Worm (Caenorhabditis elegans) whole organism, L4 larva: ENCODE results near the gene pqn-39.

Experiments used
- D1046.2 ChIP-seq: fragments of 200-800 bp; sonication (Bioruptor generic); IDR thresholded peaks from 2 replicates; pipeline ENCODE4 v1.3.6; 2022; ENCODE audit warnings: missing genetic modification characterization, missing compliant biosample characterization
- F49E8.2 ChIP-seq: sonication (generic microtip); optimal IDR thresholded peaks from 2 replicates; lab custom pipeline; 2016; ENCODE audit warnings: missing compliant biosample characterization, mild to moderate bottlenecking, missing genetic modification characterization, borderline replicate concordance
- R02D3.7 ChIP-seq: fragments of 150-350 bp; sonication (generic microtip); optimal IDR thresholded peaks from 3 replicates; lab custom pipeline; 2014; ENCODE audit warnings: missing biosample characterization, missing genetic modification characterization
- T20F7.1 ChIP-seq: fragments of 200-800 bp; sonication (Bioruptor generic); optimal IDR thresholded peaks from 2 replicates; lab custom pipeline; 2018; ENCODE audit warnings: mild to moderate bottlenecking, missing genetic modification characterization, missing compliant biosample characterization
- Y5F2A.4 ChIP-seq: fragments of 200-800 bp; sonication (Bioruptor generic); optimal IDR thresholded peaks from 2 replicates; lab custom pipeline; 2018; ENCODE audit warnings: mild to moderate bottlenecking, missing genetic modification characterization, missing compliant biosample characterization
- ZK337.2 ChIP-seq: fragments of 200-800 bp; sonication (Bioruptor generic); IDR thresholded peaks from 2 replicates; pipeline ENCODE4 v1.3.6; 2022; ENCODE audit warnings: missing genetic modification reagents, missing genetic modification characterization, missing compliant biosample characterization
- aha-1 ChIP-seq: fragments of 150-350 bp; peaks from one replicate; lab custom pipeline; 2014; ENCODE audit warnings: missing biosample characterization, missing genetic modification characterization
- ceh-28 ChIP-seq: fragments of 150-350 bp; optimal IDR thresholded peaks from 2 replicates; lab custom pipeline; 2014; ENCODE audit warnings: missing biosample characterization, missing genetic modification reagents, missing genetic modification characterization
- ceh-32 ChIP-seq: sonication (generic microtip); optimal IDR thresholded peaks from 2 replicates; lab custom pipeline; 2016; ENCODE audit warnings: mild to moderate bottlenecking, missing genetic modification characterization, missing compliant biosample characterization; ENCODE audit not compliant: poor library complexity
- ces-1 ChIP-seq: fragments of 150-350 bp; sonication (generic microtip); optimal IDR thresholded peaks from 4 replicates; lab custom pipeline; 2014; ENCODE audit warnings: missing biosample characterization, missing genetic modification reagents, missing genetic modification characterization
- daf-16 ChIP-seq, 3 experiments: sonication (generic microtip); optimal IDR thresholded peaks; 2 replicates each; lab custom pipeline; 2016 to 2017; ENCODE audit warnings: missing genetic modification characterization in 3 of 3, missing genetic modification reagents in 3 of 3, mild to moderate bottlenecking in 2 of 3, missing compliant biosample characterization in 2 of 3, missing biosample characterization in 1 of 3, moderate library complexity in 1 of 3
- daf-8 ChIP-seq: fragments of 200-800 bp; sonication (Bioruptor generic); IDR thresholded peaks from 2 replicates; pipeline ENCODE4 v1.3.6; 2022; ENCODE audit warnings: missing genetic modification characterization, missing compliant biosample characterization
- dmd-6 ChIP-seq: fragments of 200-800 bp; sonication (Bioruptor generic); IDR thresholded peaks from 2 replicates; pipeline ENCODE4 v1.3.6; 2022; ENCODE audit warnings: missing genetic modification reagents, missing genetic modification characterization, missing compliant biosample characterization
- dmd-9 ChIP-seq: fragments of 200-800 bp; sonication (Bioruptor generic); IDR thresholded peaks from 2 replicates; pipeline ENCODE4 v1.3.6; 2022; ENCODE audit warnings: missing genetic modification reagents, missing genetic modification characterization, missing compliant biosample characterization
- duxl-1 ChIP-seq: sonication (generic microtip); optimal IDR thresholded peaks from 2 replicates; lab custom pipeline; 2016; ENCODE audit warnings: mild to moderate bottlenecking, missing genetic modification characterization, moderate library complexity, missing compliant biosample characterization; ENCODE audit not compliant: poor library complexity
- dve-1 ChIP-seq: sonication (generic microtip); optimal IDR thresholded peaks from 2 replicates; lab custom pipeline; 2017; ENCODE audit warnings: antibody characterized with exemption, mild to moderate bottlenecking, missing genetic modification characterization, missing compliant biosample characterization; ENCODE audit not compliant: insufficient read depth
- gei-8 ChIP-seq: fragments of 200-800 bp; sonication (Bioruptor generic); optimal IDR thresholded peaks from 2 replicates; lab custom pipeline; 2018; ENCODE audit warnings: mild to moderate bottlenecking, missing genetic modification characterization, missing compliant biosample characterization
- hlh-11 ChIP-seq: fragments of 200-800 bp; sonication (Bioruptor generic); optimal IDR thresholded peaks from 2 replicates; lab custom pipeline; 2018; ENCODE audit warnings: mild to moderate bottlenecking, missing genetic modification characterization, missing compliant biosample characterization
- hlh-30 ChIP-seq: sonication (generic microtip); optimal IDR thresholded peaks from 2 replicates; lab custom pipeline; 2017; ENCODE audit warnings: antibody characterized with exemption, mild to moderate bottlenecking, missing genetic modification characterization, missing compliant biosample characterization; ENCODE audit not compliant: insufficient read depth
- jun-1 ChIP-seq: fragments of 150-350 bp; optimal IDR thresholded peaks from 2 replicates; lab custom pipeline; 2014; ENCODE audit warnings: missing biosample characterization, missing genetic modification reagents, missing genetic modification characterization
- lin-1 ChIP-seq: fragments of 200-800 bp; sonication (Bioruptor generic); IDR thresholded peaks from 2 replicates; pipeline ENCODE4 v1.3.6; 2022; ENCODE audit warnings: missing genetic modification reagents, missing genetic modification characterization, missing compliant biosample characterization
- lin-13 ChIP-seq: fragments of 150-350 bp; optimal IDR thresholded peaks from 2 replicates; lab custom pipeline; 2014; ENCODE audit warnings: missing biosample characterization, missing genetic modification reagents, missing genetic modification characterization
- lin-29 ChIP-seq: fragments of 200-800 bp; sonication (Bioruptor generic); IDR thresholded peaks from 2 replicates; pipeline ENCODE4 v1.3.6; 2022; ENCODE audit warnings: missing genetic modification reagents, missing genetic modification characterization, missing compliant biosample characterization
- lin-38 ChIP-seq: fragments of 200-800 bp; sonication (Bioruptor generic); IDR thresholded peaks from 2 replicates; pipeline ENCODE4 v1.3.6; 2022; ENCODE audit warnings: missing genetic modification reagents, missing genetic modification characterization, missing compliant biosample characterization
- madf-5 ChIP-seq, 2 experiments: fragments of 200-800 bp; sonication (Bioruptor generic); IDR thresholded peaks; 2 replicates each; pipeline ENCODE4 v1.3.6; 2022; ENCODE audit warnings: missing compliant biosample characterization in 2 of 2, missing genetic modification characterization in 2 of 2
- mep-1 ChIP-seq: fragments of 150-350 bp; sonication (generic microtip); optimal IDR thresholded peaks from 3 replicates; lab custom pipeline; 2014; ENCODE audit warnings: missing biosample characterization, missing genetic modification characterization
- mxl-3 ChIP-seq: fragments of 200-800 bp; sonication (Bioruptor generic); optimal IDR thresholded peaks from 2 replicates; lab custom pipeline; 2018; ENCODE audit warnings: mild to moderate bottlenecking, missing genetic modification characterization, missing compliant biosample characterization
- nhr-102 ChIP-seq: sonication (generic microtip); optimal IDR thresholded peaks from 2 replicates; lab custom pipeline; 2016; ENCODE audit warnings: mild to moderate bottlenecking, missing genetic modification characterization, moderate library complexity, missing compliant biosample characterization
- nhr-237 ChIP-seq: sonication (generic microtip); optimal IDR thresholded peaks from 2 replicates; lab custom pipeline; 2017; ENCODE audit warnings: missing biosample characterization, missing genetic modification characterization
- nhr-28 ChIP-seq: fragments of 150-350 bp; optimal IDR thresholded peaks from 2 replicates; lab custom pipeline; 2014; ENCODE audit warnings: missing biosample characterization, missing genetic modification characterization
- nhr-77 ChIP-seq: fragments of 150-350 bp; optimal IDR thresholded peaks from 2 replicates; lab custom pipeline; 2014; ENCODE audit warnings: missing biosample characterization, missing genetic modification characterization
- php-3 ChIP-seq: fragments of 200-800 bp; sonication (Bioruptor generic); IDR thresholded peaks from 2 replicates; pipeline ENCODE4 v1.3.6; 2022; ENCODE audit warnings: missing genetic modification reagents, missing genetic modification characterization, missing compliant biosample characterization
- pqm-1 ChIP-seq: sonication (generic microtip); optimal IDR thresholded peaks from 2 replicates; lab custom pipeline; 2017; ENCODE audit warnings: missing biosample characterization, missing genetic modification characterization
- set-16 ChIP-seq: fragments of 200-800 bp; sonication (Bioruptor generic); IDR thresholded peaks from 2 replicates; pipeline ENCODE4 v1.3.6; 2022; ENCODE audit warnings: missing genetic modification reagents, missing genetic modification characterization, missing compliant biosample characterization
- spr-1 ChIP-seq: sonication (generic microtip); optimal IDR thresholded peaks from 2 replicates; lab custom pipeline; 2016; ENCODE audit warnings: mild to moderate bottlenecking, missing genetic modification characterization, missing compliant biosample characterization
- unc-62 ChIP-seq, 3 experiments: fragments of 150-350 bp in 1 of 3; sonication (generic microtip); optimal IDR thresholded peaks in 2 of 3; peaks in 1 of 3; 1 replicate in 1 of 3; 2 replicates in 2 of 3; lab custom pipeline; 2014 to 2017; ENCODE audit warnings: missing biosample characterization in 3 of 3, missing genetic modification characterization in 3 of 3, missing genetic modification reagents in 3 of 3, missing genotype in 1 of 3
- vab-7 ChIP-seq: fragments of 200-800 bp; sonication (Bioruptor generic); IDR thresholded peaks from 2 replicates; pipeline ENCODE4 v1.3.6; 2022; ENCODE audit warnings: missing genetic modification reagents, missing genetic modification characterization, missing compliant biosample characterization
- zfp-3 ChIP-seq: fragments of 200-800 bp; sonication (Bioruptor generic); conservative IDR thresholded peaks from 2 replicates; pipeline ENCODE4 v1.3.6; 2022; ENCODE audit warnings: missing genetic modification reagents, missing genetic modification characterization, missing compliant biosample characterization

Gene pqn-39

ce11 chrX:14008130-14008529 is 39.7 kb upstream of the pqn-39 start:
- TF ChIP-seq D1046.2 (GFP tag; lab: Robert Waterston, UW), result 0 out of 2 replicates have a peak, but pooled peaks have one; percentile 40
- TF ChIP-seq nhr-237 (tag; lab: Kevin White, UChicago), result no peak
- TF ChIP-seq set-16 (GFP tag; lab: Robert Waterston, UW), result peak; percentile 43
- TF ChIP-seq jun-1 (tag; lab: Kevin White, UChicago), result no peak
- 0 out of 2 replicates have a peak, but pooled peaks have one; percentile 35 for TF ChIP-seq dmd-9

ce11 chrX:14003538-14003937 is 35.1 kb upstream of the pqn-39 start:
- peak; percentile 5 for TF ChIP-seq dve-1 (tag; lab: Kevin White, UChicago)
- TF ChIP-seq dmd-6 (GFP tag; lab: Robert Waterston, UW), result peak; percentile 70
- no peak for TF ChIP-seq daf-16 (GFP tag; optimal IDR thresholded peaks at IDR 0.05; lab: Kevin White, UChicago)
- TF ChIP-seq daf-16 (tag; optimal IDR thresholded peaks at IDR 0.05; lab: Kevin White, UChicago), result peak; percentile 62
- TF ChIP-seq zfp-3, result 0 out of 2 replicates have a peak, but pooled peaks have one; percentile 8
- no peak for TF ChIP-seq madf-5 (GFP tag; IDR thresholded peaks at IDR 0.05; lab: Robert Waterston, UW)
- no peak for TF ChIP-seq mep-1 (tag; lab: Kevin White, UChicago)
- TF ChIP-seq hlh-11 (tag; lab: Kevin White, UChicago), result peak; percentile 41
- TF ChIP-seq lin-38, result 0 out of 2 replicates have a peak, but pooled peaks have one; percentile 18
- TF ChIP-seq T20F7.1 (GFP tag; lab: Kevin White, UChicago), result no peak
- TF ChIP-seq nhr-28 (tag; lab: Kevin White, UChicago), result peak; percentile 80
- TF ChIP-seq pqm-1 (tag; lab: Kevin White, UChicago), result peak; percentile 24

- TF ChIP-seq lin-29 (GFP tag; lab: Robert Waterston, UW) (no peak), unc-62 (GFP tag; optimal IDR thresholded peaks at IDR 0.05 in 1 of 2; lab: Kevin White, UChicago) (peak in 1 of 2 experiments; percentile 32), unc-62 (tag; optimal IDR thresholded peaks at IDR 0.05; lab: Kevin White, UChicago) (no peak), spr-1 (tag; lab: Kevin White, UChicago) (no peak), vab-7 (no peak), aha-1 (peak; percentile 64), dmd-9 (no peak), php-3 (GFP tag; lab: Robert Waterston, UW) (no peak), mxl-3 (GFP tag; lab: Kevin White, UChicago) (no peak), dmd-6 (GFP tag; lab: Robert Waterston, UW) (no peak), R02D3.7 (no peak), ceh-28 (tag; lab: Kevin White, UChicago) (no peak), Y5F2A.4 (GFP tag; lab: Kevin White, UChicago) (no peak), ces-1 (no peak), F49E8.2 (no peak), lin-13 (GFP tag; lab: Kevin White, UChicago) (no peak), hlh-30 (tag; lab: Kevin White, UChicago) (no peak), gei-8 (GFP tag; lab: Kevin White, UChicago) (no peak), set-16 (GFP tag; lab: Robert Waterston, UW) (no peak), nhr-77 (tag; lab: Kevin White, UChicago) (no peak), daf-16 (GFP tag; optimal IDR thresholded peaks at IDR 0.05; lab: Kevin White, UChicago) (no peak), daf-16 (tag; optimal IDR thresholded peaks at IDR 0.05; lab: Kevin White, UChicago) (peak; percentile 77), ZK337.2 (GFP tag; lab: Robert Waterston, UW) (no peak), ceh-32 (no peak), nhr-102 (no peak), duxl-1 (tag; lab: Kevin White, UChicago) (no peak), lin-1 (GFP tag; lab: Robert Waterston, UW) (no peak), daf-8 (no peak)
Observed at ce11 chrX:14002739-14003138, 34.3 kb upstream of the pqn-39 start.
